Worm (Caenorhabditis elegans) whole organism, midembryonic: ENCODE data around the gene tub-1.

ENCODE experiments used
- T22C8.4 ChIP-seq: fragments of 200-800 bp; sonication (Bioruptor generic); IDR thresholded peaks from 2 replicates; pipeline ENCODE4 v1.3.6; 2022; ENCODE audit warnings: missing genetic modification characterization, missing compliant biosample characterization
- cog-1 ChIP-seq: sonication (generic microtip); optimal IDR thresholded peaks from 2 replicates; lab custom pipeline; 2016; ENCODE audit warnings: missing genetic modification characterization, missing compliant biosample characterization
- flt-1 ChIP-seq: fragments of 200-800 bp; sonication (Bioruptor generic); IDR thresholded peaks from 2 replicates; pipeline ENCODE4 v1.3.6; 2022; ENCODE audit warnings: missing genetic modification characterization, missing compliant biosample characterization
- klf-2 ChIP-seq: fragments of 200-800 bp; sonication (Bioruptor generic); conservative IDR thresholded peaks from 2 replicates; pipeline ENCODE4 v1.3.6; 2022; ENCODE audit warnings: missing genetic modification reagents, missing genetic modification characterization, missing compliant biosample characterization
- med-1 ChIP-seq: sonication (generic microtip); optimal IDR thresholded peaks from 2 replicates; lab custom pipeline; 2017; ENCODE audit warnings: missing genetic modification characterization, mild to moderate bottlenecking, missing compliant biosample characterization, antibody characterized with exemption, missing genetic modification reagents; ENCODE audit not compliant: insufficient read depth
- ref-1 ChIP-seq: fragments of 200-800 bp; sonication (Bioruptor generic); conservative IDR thresholded peaks from 2 replicates; pipeline ENCODE4 v1.3.6; 2022; ENCODE audit warnings: missing genetic modification reagents, missing genetic modification characterization, missing compliant biosample characterization
- tab-1 ChIP-seq: fragments of 200-800 bp; sonication (Bioruptor generic); IDR thresholded peaks from 2 replicates; pipeline ENCODE4 v1.3.6; 2022; ENCODE audit warnings: missing genetic modification characterization, missing compliant biosample characterization
- ztf-23 ChIP-seq: fragments of 200-800 bp; sonication (Bioruptor generic); IDR thresholded peaks from 2 replicates; pipeline ENCODE4 v1.3.6; 2022; ENCODE audit warnings: missing genetic modification reagents, missing genetic modification characterization, missing compliant biosample characterization
- ztf-29 ChIP-seq: fragments of 200-800 bp; sonication (Bioruptor generic); IDR thresholded peaks from 2 replicates; pipeline ENCODE4 v1.3.6; 2022; ENCODE audit warnings: missing genetic modification reagents, missing genetic modification characterization, missing compliant biosample characterization

ce11 chrII:8149930-8150329 is 6.8 kb downstream of the tub-1 start, which contains the start of gene F10B5.3:
- TF ChIP-seq cog-1 (tag; lab: Kevin White, UChicago) = no peak
- TF ChIP-seq klf-2 (GFP tag; lab: Robert Waterston, UW) = no peak
- TF ChIP-seq ztf-29 (GFP tag; lab: Robert Waterston, UW) = no peak
- TF ChIP-seq ztf-23 = no peak
- no peak for TF ChIP-seq flt-1 (GFP tag; lab: Robert Waterston, UW)
- TF ChIP-seq tab-1 (GFP tag; lab: Robert Waterston, UW) = no peak
- no peak for TF ChIP-seq ref-1 (GFP tag; lab: Robert Waterston, UW)
- no peak for TF ChIP-seq T22C8.4 (GFP tag; lab: Robert Waterston, UW)
- TF ChIP-seq med-1 (GFP tag; lab: Kevin White, UChicago) = no peak
